Worm (Caenorhabditis elegans) whole organism, young adult: ENCODE data around the gene C11H1.7.

Experiments used
- ama-1 ChIP-seq, 3 experiments: fragments of 150-350 bp in 1 of 3; sonication (generic microtip) in 2 of 3; optimal IDR thresholded peaks; 2 replicates each; lab custom pipeline; 2014 to 2018; ENCODE audit warnings: missing biosample characterization in 2 of 3, missing genetic modification characterization in 2 of 3, missing genetic modification reagents in 2 of 3
- hrde-1 ChIP-seq: sonication (generic microtip); optimal IDR thresholded peaks from 2 replicates; lab custom pipeline; 2016; ENCODE audit warnings: missing genetic modification characterization, mild to moderate bottlenecking, missing compliant biosample characterization, moderate library complexity, missing genotype, missing genetic modification reagents, borderline replicate concordance
- nhr-120 ChIP-seq: fragments of 200-800 bp; sonication (Bioruptor generic); IDR thresholded peaks from 2 replicates; pipeline ENCODE4 v1.3.6; 2022; ENCODE audit warnings: missing genetic modification characterization, missing compliant biosample characterization
- sea-2 ChIP-seq: fragments of 200-800 bp; sonication (Bioruptor generic); IDR thresholded peaks from 2 replicates; pipeline ENCODE4 v1.3.6; 2022; ENCODE audit warnings: missing genetic modification characterization, missing compliant biosample characterization

- no peak for TF ChIP-seq sea-2 (GFP tag; lab: Robert Waterston, UW)
- TF ChIP-seq nhr-120 (GFP tag; lab: Robert Waterston, UW) = no peak
- no peak for TF ChIP-seq hrde-1 (tag; lab: Kevin White, UChicago)
- TF ChIP-seq ama-1 (optimal IDR thresholded peaks at IDR 0.05; lab: Kevin White, UChicago) = no peak
- no peak for TF ChIP-seq ama-1 (GFP tag; optimal IDR thresholded peaks at IDR 0.05; lab: Kevin White, UChicago)
Measured at ce11 chrX:14339723-14340122, 12.5 kb downstream of the C11H1.7 start.
